Worm (Caenorhabditis elegans) whole organism, young adult: ENCODE data around the gene mrps-7.

Source experiments
- B0336.3 ChIP-seq: fragments of 200-800 bp; sonication (Bioruptor generic); IDR thresholded peaks from 2 replicates; pipeline ENCODE4 v1.3.6; 2022; ENCODE audit warnings: missing genetic modification characterization, missing compliant biosample characterization
- F23B12.7 ChIP-seq: sonication (generic microtip); optimal IDR thresholded peaks from 2 replicates; lab custom pipeline; 2017; ENCODE audit warnings: missing genetic modification characterization, mild to moderate bottlenecking, missing compliant biosample characterization, antibody characterized with exemption, moderate library complexity; ENCODE audit not compliant: insufficient read depth
- ama-1 ChIP-seq, 3 experiments: fragments of 150-350 bp in 1 of 3; sonication (generic microtip) in 2 of 3; optimal IDR thresholded peaks; 2 replicates each; lab custom pipeline; 2014 to 2018; ENCODE audit warnings: missing biosample characterization in 2 of 3, missing genetic modification characterization in 2 of 3, missing genetic modification reagents in 2 of 3
- let-526 ChIP-seq: fragments of 200-800 bp; sonication (Bioruptor generic); IDR thresholded peaks from 2 replicates; pipeline ENCODE4 v1.3.6; 2022; ENCODE audit warnings: missing genetic modification reagents, missing genetic modification characterization, missing compliant biosample characterization
- unc-62 ChIP-seq: fragments of 150-350 bp; optimal IDR thresholded peaks from 2 replicates; lab custom pipeline; 2014; ENCODE audit warnings: missing biosample characterization, missing genetic modification reagents, missing genetic modification characterization

- TF ChIP-seq B0336.3 (GFP tag; lab: Robert Waterston, UW) = no peak
- no peak for TF ChIP-seq let-526 (GFP tag; lab: Robert Waterston, UW)
- TF ChIP-seq F23B12.7 = no peak
- no peak for TF ChIP-seq ama-1 (optimal IDR thresholded peaks at IDR 0.05; lab: Kevin White, UChicago)
- TF ChIP-seq ama-1 (GFP tag; optimal IDR thresholded peaks at IDR 0.05; lab: Kevin White, UChicago) = no peak
- TF ChIP-seq unc-62 (GFP tag; lab: Kevin White, UChicago) = no peak
Measured at ce11 chrIV:14806903-14807302, 39.4 kb upstream of the mrps-7 start, which contains the start of gene oig-5.
